Worm (Caenorhabditis elegans): ENCODE data around the gene H20J04.4.

The H20J04.4 gene

DNA sequence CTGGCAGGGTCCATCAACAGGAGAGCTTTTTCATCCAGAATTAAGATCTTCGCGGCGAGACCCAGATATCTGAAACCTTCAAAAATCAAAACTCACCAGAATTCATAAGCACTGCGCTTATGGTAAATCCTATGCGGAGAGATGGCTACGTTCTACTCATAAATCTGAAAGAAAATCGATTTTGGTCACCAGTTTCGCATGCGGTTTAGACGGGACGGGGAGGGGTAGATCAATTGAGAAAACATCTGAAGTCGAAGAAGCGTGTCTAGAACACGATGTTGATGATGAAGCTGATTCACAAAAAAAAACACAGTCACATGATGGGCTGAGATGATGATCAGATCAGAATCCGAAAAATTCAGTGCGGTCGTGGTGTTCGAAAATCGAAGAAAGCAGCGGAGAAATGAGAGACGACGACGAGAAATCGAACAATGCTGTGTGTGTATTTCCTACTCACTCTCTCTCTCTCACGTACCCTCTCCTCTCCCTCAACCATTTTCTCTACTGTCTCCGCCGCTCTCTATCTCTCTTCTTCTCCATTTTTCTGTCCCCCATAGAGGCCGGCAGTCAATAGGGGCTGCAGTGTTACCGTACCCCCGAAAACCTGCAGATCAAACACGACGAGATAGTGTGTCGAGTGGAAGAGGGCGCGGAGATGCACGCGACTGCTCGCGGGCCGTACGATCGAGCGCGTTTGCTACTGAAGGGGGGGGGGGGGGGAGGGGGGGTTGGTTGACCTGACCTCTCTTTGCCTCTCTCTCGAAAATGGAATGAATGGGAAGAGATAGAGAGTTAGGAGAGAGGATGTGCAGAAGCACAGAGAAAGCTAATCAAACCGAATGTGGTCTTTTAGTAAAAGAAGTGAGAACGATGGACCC is 47.7 kb downstream of the H20J04.4 start, which contains the start of gene ntl-2 (continued):
- peak; percentile 48; the same call in 1 of the 2 replicates for TF ChIP-seq lin-26 (GFP tag; IDR thresholded peaks at IDR 0.05)
- TF ChIP-seq hlh-12 (tag; optimal IDR thresholded peaks at IDR 0.05): no peak
- no peak for TF ChIP-seq die-1 (tag; optimal IDR thresholded peaks at IDR 0.05)
- no peak for TF ChIP-seq sea-2 (GFP tag; IDR thresholded peaks at IDR 0.05)
- TF ChIP-seq ceh-100 (GFP tag; IDR thresholded peaks at IDR 0.05): peak; percentile 81
- TF ChIP-seq athp-1 (tag; optimal IDR thresholded peaks at IDR 0.05): peak; percentile 95
- TF ChIP-seq snpc-1.1 (tag; optimal IDR thresholded peaks at IDR 0.05; ENCODE audit: insufficient read depth): no peak
- peak; percentile 81 for TF ChIP-seq C06A6.2 (GFP tag; conservative IDR thresholded peaks at IDR 0.05)
- TF ChIP-seq attf-3 (GFP tag; conservative IDR thresholded peaks at IDR 0.05): no peak
- TF ChIP-seq lsl-1 (GFP tag; optimal IDR thresholded peaks at IDR 0.05): peak; percentile 59
- 0 out of 2 replicates have a peak, but pooled peaks have one; percentile 40 for TF ChIP-seq cebp-2 (GFP tag; IDR thresholded peaks at IDR 0.05)
- TF ChIP-seq K11D2.4 (GFP tag; IDR thresholded peaks at IDR 0.05): peak; percentile 92
- peak; percentile 87 for TF ChIP-seq tlf-1 (GFP tag; optimal IDR thresholded peaks at IDR 0.05)
- TF ChIP-seq F57A8.1 (GFP tag; optimal IDR thresholded peaks at IDR 0.05): peak; percentile 82
- peak; percentile 94 for TF ChIP-seq nhr-80 (tag; optimal IDR thresholded peaks at IDR 0.05)
- TF ChIP-seq hlh-26 (GFP tag; conservative IDR thresholded peaks at IDR 0.05): no peak
- no peak for TF ChIP-seq hrde-1 (tag; optimal IDR thresholded peaks at IDR 0.05; ENCODE audit: borderline replicate concordance)
- peak; percentile 94 for TF ChIP-seq ekl-4 (GFP tag; IDR thresholded peaks at IDR 0.05)
- 0 out of 2 replicates have a peak, but pooled peaks have one; percentile 5 for TF ChIP-seq Y53F4B.3 (GFP tag; IDR thresholded peaks at IDR 0.05)
- TF ChIP-seq unc-62 (GFP tag; optimal IDR thresholded peaks at IDR 0.05): peak; percentile 12
- peak; percentile 100 for TF ChIP-seq ceh-27 (GFP tag; optimal IDR thresholded peaks at IDR 0.05)
- no peak for TF ChIP-seq B0019.2 (GFP tag; conservative IDR thresholded peaks at IDR 0.05)
- no peak for TF ChIP-seq dpff-1 (tag; optimal IDR thresholded peaks at IDR 0.05)
- peak; percentile 96 for TF ChIP-seq dox-1 (GFP tag; IDR thresholded peaks at IDR 0.05)
- peak; percentile 100 for TF ChIP-seq zfh-2 (GFP tag; conservative IDR thresholded peaks at IDR 0.05)
- TF ChIP-seq tbp1 (GFP tag; optimal IDR thresholded peaks at IDR 0.05): peak; percentile 71
- TF ChIP-seq nhr-27 (tag; optimal IDR thresholded peaks at IDR 0.05): no peak
- peak in 1 of 3 experiments; percentile 80 for TF ChIP-seq lin-35 (GFP tag; optimal IDR thresholded peaks at IDR 0.05)
- TF ChIP-seq repo-1 (tag; optimal IDR thresholded peaks at IDR 0.05): peak; percentile 88
- 0 out of 2 replicates have a peak, but pooled peaks have one; percentile 13 for TF ChIP-seq ceh-91 (GFP tag; IDR thresholded peaks at IDR 0.05)
- peak; percentile 80 for TF ChIP-seq gei-17 (GFP tag; optimal IDR thresholded peaks at IDR 0.05)
- peak; percentile 94 for TF ChIP-seq atf-7 (tag; optimal IDR thresholded peaks at IDR 0.05)
- peak; percentile 59 for TF ChIP-seq mel-28 (tag; optimal IDR thresholded peaks at IDR 0.05; ENCODE audit: borderline replicate concordance)
- TF ChIP-seq let-607 (tag; optimal IDR thresholded peaks at IDR 0.05): peak; percentile 75 to 81
- peak; percentile 89 for TF ChIP-seq let-526 (GFP tag; IDR thresholded peaks at IDR 0.05)
- TF ChIP-seq ama-1 (optimal IDR thresholded peaks at IDR 0.05): no peak
- TF ChIP-seq ama-1 (GFP tag; optimal IDR thresholded peaks at IDR 0.05): no peak
- TF ChIP-seq attf-5 (GFP tag; optimal IDR thresholded peaks at IDR 0.05): peak; percentile 99
- TF ChIP-seq F37B4.10 (GFP tag; IDR thresholded peaks at IDR 0.05): no peak
- peak; percentile 41 for TF ChIP-seq ceh-79 (tag; optimal IDR thresholded peaks at IDR 0.05)
- TF ChIP-seq B0035.1 (tag; optimal IDR thresholded peaks at IDR 0.05): no peak
- no peak for TF ChIP-seq aptf-2 (GFP tag; conservative IDR thresholded peaks at IDR 0.05)
- peak; percentile 73 for TF ChIP-seq ztf-22 (GFP tag; optimal IDR thresholded peaks at IDR 0.05)
- TF ChIP-seq T26A5.8 (tag; optimal IDR thresholded peaks at IDR 0.05): no peak
- peak; percentile 74 for TF ChIP-seq Y67H2A.10 (GFP tag; conservative IDR thresholded peaks at IDR 0.05)
- peak; percentile 82; the same call in 1 of the 2 replicates for TF ChIP-seq egl-18 (GFP tag; IDR thresholded peaks at IDR 0.05)
- TF ChIP-seq zim-3 (tag; optimal IDR thresholded peaks at IDR 0.05): peak; percentile 65
